Worm (Caenorhabditis elegans) whole organism, early embryonic: ENCODE results near the gene C12D8.21.

Source experiments
- ama-1 ChIP-seq: fragments of 150-350 bp; optimal IDR thresholded peaks from 2 replicates; lab custom pipeline; 2014
- hmbx-1 ChIP-seq: sonication (generic microtip); optimal IDR thresholded peaks from 2 replicates; lab custom pipeline; 2016; ENCODE audit warnings: mild to moderate bottlenecking, missing genetic modification characterization, missing compliant biosample characterization

DNA sequence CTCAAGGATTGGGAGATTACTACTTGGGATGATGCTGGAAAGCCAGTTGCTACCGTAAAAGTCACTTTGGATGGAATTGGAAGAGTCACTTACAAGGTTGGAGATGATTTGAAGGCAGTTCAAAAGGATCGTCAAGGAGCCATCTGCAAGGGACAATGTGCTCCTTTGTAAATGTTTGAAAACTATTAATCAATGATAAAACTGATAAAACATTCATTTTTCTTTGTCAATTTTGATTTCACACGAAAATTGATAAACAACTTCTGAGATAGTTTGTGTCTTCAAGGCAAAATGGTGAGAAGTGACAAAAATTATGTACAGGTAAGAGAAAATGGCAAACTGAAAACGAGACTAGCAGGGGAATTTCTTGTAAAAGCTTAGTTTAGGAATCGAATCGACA is 38.6 kb downstream of the C12D8.21 start:
- TF ChIP-seq hmbx-1 (tag; lab: Kevin White, UChicago) (no peak), ama-1 (lab: Kevin White, UChicago) (no peak)
